Fruit fly (Drosophila melanogaster) Kc167 (cell line): Measurements from ENCODE around the gene nur.

Experiments used
- Myc ChIP-seq: fragments of >200 bp; optimal IDR thresholded peaks from 2 replicates; lab custom pipeline; 2017; ENCODE audit warnings: missing external identifiers
- Sin3A ChIP-seq: fragments of >200 bp; optimal IDR thresholded peaks from 2 replicates; lab custom pipeline; 2018; ENCODE audit warnings: missing external identifiers

dm6 chr2L:13732287-13732686, 3.7 kb upstream of the nur start:
- TF ChIP-seq Sin3A (no peak), Myc (lab: Kevin White, UChicago) (no peak)
